Worm (Caenorhabditis elegans): ENCODE data around the gene T28D6.3.

DNA sequence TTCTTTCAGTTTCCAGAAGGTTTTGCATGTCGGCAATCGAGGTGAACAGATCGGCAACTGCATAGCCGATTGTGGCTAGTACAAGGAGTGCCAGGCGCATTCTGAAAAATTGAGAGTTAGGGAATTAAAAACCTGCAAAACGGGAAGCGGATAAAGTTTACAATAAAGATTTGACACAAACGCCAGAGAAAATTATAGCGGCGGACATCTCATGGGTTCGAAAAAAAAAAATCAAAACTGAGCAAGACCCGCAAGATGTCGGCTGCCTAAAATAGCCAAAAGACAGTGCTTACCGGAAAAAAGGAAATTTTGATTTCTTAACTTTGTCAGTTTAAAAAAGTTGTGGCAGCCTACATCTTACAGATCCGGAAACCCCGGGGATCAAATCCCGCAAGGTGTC is 11.3 kb downstream of the T28D6.3 start, which contains the start of gene dpy-18:
- TF ChIP-seq tbx-37 (GFP tag; conservative IDR thresholded peaks at IDR 0.05) (no peak), ama-1 (optimal IDR thresholded peaks at IDR 0.05) (no peak), scrt-1 (GFP tag; IDR thresholded peaks at IDR 0.05) (no peak), ceh-36 (tag; optimal IDR thresholded peaks at IDR 0.05) (no peak), hmg-4 (GFP tag; optimal IDR thresholded peaks at IDR 0.05) (no peak), flt-1 (GFP tag; IDR thresholded peaks at IDR 0.05) (no peak), pes-1 (GFP tag; IDR thresholded peaks at IDR 0.05) (no peak), hmbx-1 (tag; optimal IDR thresholded peaks at IDR 0.05) (no peak), tra-4 (tag; optimal IDR thresholded peaks at IDR 0.05) (no peak), F13C5.2 (tag; optimal IDR thresholded peaks at IDR 0.05) (no peak), tbx-11 (GFP tag; IDR thresholded peaks at IDR 0.05) (no peak), hnd-1 (tag; optimal IDR thresholded peaks at IDR 0.05) (no peak), aly-1 (tag; optimal IDR thresholded peaks at IDR 0.05) (no peak), ceh-13 (GFP tag; optimal IDR thresholded peaks at IDR 0.05) (no peak)

All from whole organism, early embryonic.